Fruit fly (Drosophila melanogaster) whole organism, embryonic: ENCODE measurements around the gene CG1703.

Experiments used
- Aef1 ChIP-seq: fragments of 200-800 bp; sonication (Bioruptor generic); IDR thresholded peaks from 3 replicates; pipeline ENCODE4 v1.3.6; 2022; ENCODE audit warnings: missing biosample characterization, missing genetic modification characterization
- Atf3 ChIP-seq: fragments of 200-800 bp; sonication (Bioruptor generic); optimal IDR thresholded peaks from 3 replicates; lab custom pipeline; 2016; ENCODE audit warnings: missing biosample characterization, missing genetic modification characterization
- B-H1 ChIP-seq: fragments of 200-800 bp; sonication (Bioruptor generic); IDR thresholded peaks from 3 replicates; pipeline ENCODE4 v1.3.6; 2022; ENCODE audit warnings: missing biosample characterization, missing genetic modification characterization
- B-H2 ChIP-seq: fragments of 200-800 bp; sonication (Bioruptor generic); optimal IDR thresholded peaks from 2 replicates; lab custom pipeline; 2018; ENCODE audit warnings: missing biosample characterization, mild to moderate bottlenecking, missing genetic modification characterization
- Blimp-1 ChIP-seq: fragments of 200-800 bp; sonication (Bioruptor generic); optimal IDR thresholded peaks from 3 replicates; lab custom pipeline; 2018; ENCODE audit warnings: missing biosample characterization, missing genetic modification characterization, mild to moderate bottlenecking, moderate library complexity, missing genetic modification reagents
- BtbVII ChIP-seq: fragments of 200-800 bp; sonication (Bioruptor generic); optimal IDR thresholded peaks from 3 replicates; lab custom pipeline; 2017; ENCODE audit warnings: missing biosample characterization, mild to moderate bottlenecking, missing genetic modification characterization
- Bteb2 ChIP-seq: fragments of 200-800 bp; sonication (Bioruptor generic); optimal IDR thresholded peaks from 2 replicates; lab custom pipeline; 2016; ENCODE audit warnings: missing biosample characterization, missing genetic modification characterization
- CG11093 ChIP-seq: fragments of 200-800 bp; sonication (Bioruptor generic); IDR thresholded peaks from 3 replicates; pipeline ENCODE4 v1.3.6; 2022; ENCODE audit warnings: missing biosample characterization, missing genetic modification characterization
- CG13775 ChIP-seq: fragments of 200-800 bp; sonication (Bioruptor generic); optimal IDR thresholded peaks from 3 replicates; lab custom pipeline; 2017; ENCODE audit warnings: missing biosample characterization, mild to moderate bottlenecking, missing genetic modification characterization
- CG14441 ChIP-seq: fragments of 200-800 bp; sonication (Bioruptor generic); IDR thresholded peaks from 2 replicates; pipeline ENCODE4 v1.3.6; 2022; ENCODE audit warnings: missing biosample characterization, missing genetic modification characterization
- CG17186 ChIP-seq: fragments of 200-800 bp; sonication (Bioruptor generic); optimal IDR thresholded peaks from 3 replicates; lab custom pipeline; 2017; ENCODE audit warnings: missing biosample characterization, missing genetic modification reagents, missing genetic modification characterization
- CG2202 ChIP-seq: fragments of 200-800 bp; sonication (Bioruptor generic); optimal IDR thresholded peaks from 2 replicates; lab custom pipeline; 2018; ENCODE audit warnings: missing biosample characterization, mild to moderate bottlenecking, missing genetic modification characterization
- CG30431 ChIP-seq: fragments of 200-800 bp; sonication (Bioruptor generic); optimal IDR thresholded peaks from 2 replicates; lab custom pipeline; 2017; ENCODE audit warnings: missing biosample characterization, missing genetic modification characterization
- CG32772 ChIP-seq: fragments of 200-800 bp; sonication (Bioruptor generic); IDR thresholded peaks from 2 replicates; pipeline ENCODE4 v1.3.6; 2022; ENCODE audit warnings: missing biosample characterization, missing genetic modification characterization
- CG3847 ChIP-seq: fragments of 200-800 bp; sonication (Bioruptor generic); IDR thresholded peaks from 2 replicates; pipeline ENCODE4 v1.3.6; 2022; ENCODE audit warnings: missing biosample characterization, missing genetic modification characterization
- CG4404 ChIP-seq: fragments of 200-800 bp; sonication (Bioruptor generic); IDR thresholded peaks from 2 replicates; pipeline ENCODE4 v1.3.6; 2022; ENCODE audit warnings: missing biosample characterization, missing genetic modification characterization
- CG4730 ChIP-seq: fragments of 200-800 bp; sonication (Bioruptor generic); IDR thresholded peaks from 2 replicates; pipeline ENCODE4 v1.3.6; 2022; ENCODE audit warnings: missing biosample characterization, missing genetic modification characterization
- CG5180 ChIP-seq: fragments of 200-800 bp; sonication (Bioruptor generic); optimal IDR thresholded peaks from 3 replicates; lab custom pipeline; 2017; ENCODE audit warnings: missing biosample characterization, missing genetic modification characterization, mild to moderate bottlenecking, moderate library complexity, missing genetic modification reagents
- CG5953 ChIP-seq: fragments of 200-800 bp; sonication (Bioruptor generic); IDR thresholded peaks from 2 replicates; pipeline ENCODE4 v1.3.6; 2022; ENCODE audit warnings: missing biosample characterization, missing genetic modification characterization
- CG6765 ChIP-seq: fragments of 200-800 bp; sonication (Bioruptor generic); optimal IDR thresholded peaks from 3 replicates; lab custom pipeline; 2017; ENCODE audit warnings: missing biosample characterization, mild to moderate bottlenecking, missing genetic modification characterization
- CG7963 ChIP-seq: fragments of 200-800 bp; sonication (Bioruptor generic); IDR thresholded peaks from 3 replicates; pipeline ENCODE4 v1.3.6; 2022; ENCODE audit warnings: missing biosample characterization, missing genetic modification characterization; ENCODE audit not compliant: partially characterized antibody
- CG9609 ChIP-seq: fragments of 200-800 bp; sonication (Bioruptor generic); optimal IDR thresholded peaks from 3 replicates; lab custom pipeline; 2016; ENCODE audit warnings: missing biosample characterization, missing genetic modification characterization
- CkIIα-i1 ChIP-seq: fragments of 200-800 bp; sonication (Bioruptor generic); IDR thresholded peaks from 2 replicates; pipeline ENCODE4 v1.3.6; 2022; ENCODE audit warnings: missing biosample characterization, missing genetic modification characterization
- Fer3 ChIP-seq: fragments of 200-800 bp; sonication (Bioruptor generic); optimal IDR thresholded peaks from 2 replicates; lab custom pipeline; 2018; ENCODE audit warnings: missing biosample characterization, mild to moderate bottlenecking, missing genetic modification characterization, moderate library complexity
- MESR4 ChIP-seq: fragments of 200-800 bp; sonication (Bioruptor generic); optimal IDR thresholded peaks from 2 replicates; lab custom pipeline; 2018; ENCODE audit warnings: missing biosample characterization, mild to moderate bottlenecking, missing genetic modification characterization, moderate library complexity
- Poxn ChIP-seq: fragments of 200-800 bp; sonication (Bioruptor generic); IDR thresholded peaks from 2 replicates; pipeline ENCODE4 v1.3.6; 2022; ENCODE audit warnings: missing biosample characterization, missing genetic modification characterization
- Six4 ChIP-seq: fragments of 200-800 bp; sonication (Bioruptor generic); optimal IDR thresholded peaks from 2 replicates; lab custom pipeline; 2016; ENCODE audit warnings: missing biosample characterization, missing genetic modification characterization
- bab2 ChIP-seq: fragments of 200-800 bp; sonication (Bioruptor generic); optimal IDR thresholded peaks from 2 replicates; lab custom pipeline; 2016; ENCODE audit warnings: missing biosample characterization, missing genetic modification characterization
- cato ChIP-seq: fragments of 200-800 bp; sonication (Bioruptor generic); optimal IDR thresholded peaks from 2 replicates; lab custom pipeline; 2016; ENCODE audit warnings: missing biosample characterization, missing genetic modification characterization, borderline replicate concordance
- chif ChIP-seq, 2 experiments: fragments of 200-800 bp; sonication (Bioruptor generic); optimal IDR thresholded peaks; 3 replicates each; lab custom pipeline; 2016; ENCODE audit warnings: missing biosample characterization in 2 of 2, missing genetic modification characterization in 2 of 2
- emc ChIP-seq: fragments of 200-800 bp; sonication (Bioruptor generic); optimal IDR thresholded peaks from 2 replicates; lab custom pipeline; 2016; ENCODE audit warnings: missing biosample characterization, missing genetic modification characterization
- fru ChIP-seq: fragments of >200 bp; optimal IDR thresholded peaks from 2 replicates; lab custom pipeline; 2017
- gro ChIP-seq: fragments of 200-800 bp; sonication (Bioruptor generic); optimal IDR thresholded peaks from 2 replicates; lab custom pipeline; 2016; ENCODE audit warnings: missing biosample characterization, missing genetic modification characterization
- h ChIP-seq: fragments of >200 bp; optimal IDR thresholded peaks from 2 replicates; lab custom pipeline; 2017
- hb ChIP-seq: fragments of 200-800 bp; sonication (Bioruptor generic); IDR thresholded peaks from 3 replicates; pipeline ENCODE4 v1.3.6; 2022; ENCODE audit warnings: missing biosample characterization, missing genetic modification characterization; ENCODE audit not compliant: partially characterized antibody
- hbn ChIP-seq: fragments of 200-800 bp; sonication (Bioruptor generic); IDR thresholded peaks from 2 replicates; pipeline ENCODE4 v1.3.6; 2022; ENCODE audit warnings: missing biosample characterization, missing genetic modification characterization; ENCODE audit not compliant: partially characterized antibody
- kah ChIP-seq: fragments of 200-800 bp; sonication (Bioruptor generic); optimal IDR thresholded peaks from 2 replicates; lab custom pipeline; 2018; ENCODE audit warnings: missing biosample characterization, mild to moderate bottlenecking, missing genetic modification characterization
- ken ChIP-seq: fragments of 200-800 bp; sonication (Bioruptor generic); IDR thresholded peaks from 3 replicates; pipeline ENCODE4 v1.3.6; 2022; ENCODE audit warnings: missing biosample characterization, missing genetic modification characterization
- lab ChIP-seq: fragments of 200-800 bp; sonication (Bioruptor generic); optimal IDR thresholded peaks from 3 replicates; lab custom pipeline; 2017; ENCODE audit warnings: missing biosample characterization, missing genetic modification characterization, mild to moderate bottlenecking, moderate library complexity, missing genetic modification reagents
- phol ChIP-seq: fragments of 200-800 bp; sonication (Bioruptor generic); optimal IDR thresholded peaks from 3 replicates; lab custom pipeline; 2018; ENCODE audit warnings: missing biosample characterization, mild to moderate bottlenecking, missing genetic modification characterization, moderate library complexity
- salm ChIP-seq: fragments of 200-800 bp; sonication (Bioruptor generic); optimal IDR thresholded peaks from 2 replicates; lab custom pipeline; 2018; ENCODE audit warnings: missing biosample characterization, mild to moderate bottlenecking, missing genetic modification characterization
- sim ChIP-seq: fragments of 200-800 bp; sonication (Bioruptor generic); IDR thresholded peaks from 2 replicates; pipeline ENCODE4 v1.3.6; 2022; ENCODE audit warnings: missing biosample characterization, missing genetic modification characterization
- sob ChIP-seq: fragments of 200-800 bp; sonication (Bioruptor generic); IDR thresholded peaks from 2 replicates; pipeline ENCODE4 v1.3.6; 2022; ENCODE audit warnings: missing biosample characterization, missing genetic modification characterization
- zen2 ChIP-seq: fragments of 200-800 bp; sonication (Bioruptor generic); IDR thresholded peaks from 3 replicates; pipeline ENCODE4 v1.3.6; 2022; ENCODE audit warnings: missing biosample characterization, missing genetic modification characterization; ENCODE audit not compliant: partially characterized antibody

The CG1703 gene

dm6 chrX:11622649-11623425 lies 11.1 kb downstream of the CG1703 start (continued):
- no peak for TF ChIP-seq hb (GFP tag; lab: Robert Waterston, UW)
- peak; percentile 63 for TF ChIP-seq Six4 (GFP tag; lab: Kevin White, UChicago)
- TF ChIP-seq phol (tag; lab: Kevin White, UChicago), result peak; percentile 61
- TF ChIP-seq cato, result peak; percentile 36
- peak; percentile 85 for TF ChIP-seq CG14441 (GFP tag; lab: Robert Waterston, UW)
- peak; percentile 61 for TF ChIP-seq CG32772 (GFP tag; lab: Robert Waterston, UW)
- peak; percentile 77 for TF ChIP-seq Bteb2 (GFP tag; lab: Kevin White, UChicago)
- TF ChIP-seq gro (GFP tag; lab: Kevin White, UChicago), result peak; percentile 69
- TF ChIP-seq Fer3, result peak; percentile 79
- peak; percentile 46 for TF ChIP-seq CG13775 (GFP tag; lab: Kevin White, UChicago)
- TF ChIP-seq CG11093, result peak; percentile 23; the same call in 1 of the 3 replicates
- TF ChIP-seq chif (GFP tag; optimal IDR thresholded peaks at IDR 0.05; lab: Kevin White, UChicago), result peak; percentile 52 to 80
- no peak for TF ChIP-seq CG17186 (GFP tag; lab: Kevin White, UChicago)
- peak; percentile 46; the same call in 1 of the 2 replicates for TF ChIP-seq CG5953 (GFP tag; lab: Robert Waterston, UW)
- peak; percentile 74 for TF ChIP-seq CG3847 (GFP tag; lab: Robert Waterston, UW)
- TF ChIP-seq CG4404 (GFP tag; lab: Robert Waterston, UW), result peak; percentile 37; the same call in 1 of the 2 replicates
- peak; percentile 79 for TF ChIP-seq CG4730 (GFP tag; lab: Robert Waterston, UW)
- TF ChIP-seq sob (GFP tag; lab: Robert Waterston, UW), result peak; percentile 80
- peak; percentile 50 for TF ChIP-seq Blimp-1 (GFP tag; lab: Kevin White, UChicago)
- TF ChIP-seq hbn (GFP tag; lab: Robert Waterston, UW), result no peak
- no peak for TF ChIP-seq MESR4
- peak; percentile 68 for TF ChIP-seq CG6765 (GFP tag; lab: Kevin White, UChicago)
- no peak for TF ChIP-seq CG7963 (GFP tag; lab: Robert Waterston, UW)
- TF ChIP-seq CG9609 (GFP tag; lab: Kevin White, UChicago), result peak; percentile 67
- no peak for TF ChIP-seq zen2 (GFP tag; lab: Robert Waterston, UW)
- peak; percentile 77 for TF ChIP-seq bab2 (GFP tag; lab: Kevin White, UChicago)
- TF ChIP-seq sim (GFP tag; lab: Robert Waterston, UW), result peak; percentile 51; the same call in 1 of the 2 replicates
- TF ChIP-seq Aef1 (GFP tag; lab: Robert Waterston, UW), result peak; percentile 81
- TF ChIP-seq lab (GFP tag; lab: Kevin White, UChicago), result peak; percentile 85
- no peak for TF ChIP-seq CG5180 (GFP tag; lab: Kevin White, UChicago)
- TF ChIP-seq CG2202 (tag; lab: Kevin White, UChicago), result peak; percentile 0
- peak; percentile 65 for TF ChIP-seq emc (GFP tag; lab: Kevin White, UChicago)
- TF ChIP-seq CkIIα-i1 (GFP tag; lab: Robert Waterston, UW), result 0 out of 2 replicates have a peak, but pooled peaks have one; percentile 21
- peak; percentile 24; the same call in 1 of the 2 replicates for TF ChIP-seq Poxn
- peak; percentile 72 for TF ChIP-seq BtbVII
- peak; percentile 57; the same call in 2 of the 3 replicates for TF ChIP-seq B-H1 (GFP tag; lab: Robert Waterston, UW)
- no peak for TF ChIP-seq kah (GFP tag; lab: Kevin White, UChicago)
- no peak for TF ChIP-seq h (lab: Kevin White, UChicago)
- TF ChIP-seq salm (tag; lab: Kevin White, UChicago), result peak; percentile 49
- peak; percentile 3 for TF ChIP-seq B-H2 (GFP tag; lab: Kevin White, UChicago)
- no peak for TF ChIP-seq fru (lab: Kevin White, UChicago)
- peak; percentile 58 for TF ChIP-seq Atf3 (GFP tag; lab: Kevin White, UChicago)
- TF ChIP-seq CG30431, result no peak
- TF ChIP-seq ken (GFP tag; lab: Robert Waterston, UW), result peak; percentile 45; the same call in 1 of the 3 replicates
